Fruit fly (Drosophila melanogaster) whole organism, embryonic: ENCODE data around the gene CG5021.

Source experiments
- Doc3 ChIP-seq: fragments of 200-800 bp; sonication (Bioruptor generic); IDR thresholded peaks from 3 replicates; pipeline ENCODE4 v1.3.6; 2022; ENCODE audit warnings: missing biosample characterization, missing genetic modification characterization; ENCODE audit not compliant: partially characterized antibody
- Fer3 ChIP-seq: fragments of 200-800 bp; sonication (Bioruptor generic); optimal IDR thresholded peaks from 2 replicates; lab custom pipeline; 2018; ENCODE audit warnings: missing biosample characterization, mild to moderate bottlenecking, missing genetic modification characterization, moderate library complexity
- al ChIP-seq: fragments of 200-800 bp; sonication (Bioruptor generic); IDR thresholded peaks from 2 replicates; pipeline ENCODE4 v1.3.6; 2022; ENCODE audit warnings: missing biosample characterization, missing genetic modification characterization
- en ChIP-seq: fragments of 200-800 bp; sonication (Bioruptor generic); optimal IDR thresholded peaks from 2 replicates; lab custom pipeline; 2016; ENCODE audit warnings: missing biosample characterization, missing genetic modification characterization
- mam ChIP-seq: fragments of 200-800 bp; sonication (Bioruptor generic); optimal IDR thresholded peaks from 3 replicates; lab custom pipeline; 2016; ENCODE audit warnings: missing biosample characterization, missing genetic modification characterization

DNA sequence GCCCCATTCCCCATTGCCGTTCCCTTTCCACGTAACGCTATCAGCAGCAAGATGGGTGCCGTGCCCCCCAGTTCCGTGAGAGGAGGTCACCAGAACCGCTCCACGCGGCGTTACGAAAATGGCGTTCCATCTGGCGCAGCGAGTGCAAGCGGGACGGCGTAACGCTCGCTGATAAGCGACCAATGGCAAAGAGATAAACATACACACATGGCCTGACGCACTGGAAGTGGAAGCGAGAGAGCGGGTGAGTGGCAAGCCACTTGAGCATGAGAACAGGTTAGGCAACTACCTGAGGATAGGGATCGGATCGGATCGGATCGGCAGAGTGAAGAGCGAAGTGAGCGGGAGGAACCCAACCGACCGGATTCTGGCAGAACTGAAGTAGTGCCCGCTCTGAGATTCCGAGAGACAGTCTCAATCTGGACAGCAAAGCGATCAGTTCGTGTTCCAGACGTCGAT, 38.2 kb downstream of the CG5021 start, which contains the start of gene Doc3:
- no peak for TF ChIP-seq en
- no peak for TF ChIP-seq Doc3
- TF ChIP-seq al (GFP tag; lab: Robert Waterston, UW) = no peak
- no peak for TF ChIP-seq mam (GFP tag; lab: Kevin White, UChicago)
- TF ChIP-seq Fer3 (tag; lab: Kevin White, UChicago) = no peak
